Worm (Caenorhabditis elegans) whole organism, mixed stage, embryonic: ENCODE measurements around the gene immp-2.
A peak's percentile ranks its signal among the peaks of the same experiment; 100 is the strongest.

Source experiments
- M03D4.4 ChIP-seq: sonication (generic microtip); optimal IDR thresholded peaks from 2 replicates; lab custom pipeline; 2017; ENCODE audit warnings: mild to moderate bottlenecking, missing genetic modification characterization, missing compliant biosample characterization
- ces-1 ChIP-seq: fragments of 150-350 bp; optimal IDR thresholded peaks from 2 replicates; lab custom pipeline; 2014; ENCODE audit warnings: missing biosample characterization, missing genetic modification reagents, missing genetic modification characterization
- drap-1 ChIP-seq: fragments of 200-800 bp; sonication (Bioruptor generic); optimal IDR thresholded peaks from 3 replicates; lab custom pipeline; 2018; ENCODE audit warnings: mild to moderate bottlenecking, missing genetic modification characterization, missing compliant biosample characterization
- flh-1 ChIP-seq: fragments of 200-800 bp; sonication (Bioruptor generic); optimal IDR thresholded peaks from 2 replicates; lab custom pipeline; 2018; ENCODE audit warnings: mild to moderate bottlenecking, missing genetic modification characterization, moderate library complexity, missing compliant biosample characterization
- lin-13 ChIP-seq: fragments of 150-350 bp; optimal IDR thresholded peaks from 2 replicates; lab custom pipeline; 2014; ENCODE audit warnings: missing biosample characterization, missing genetic modification characterization
- mls-2 ChIP-seq: sonication (generic microtip); optimal IDR thresholded peaks from 2 replicates; lab custom pipeline; 2016; ENCODE audit warnings: mild to moderate bottlenecking, missing genetic modification characterization, moderate library complexity, missing compliant biosample characterization
- nhr-237 ChIP-seq: fragments of 150-350 bp; optimal IDR thresholded peaks from 2 replicates; lab custom pipeline; 2014; ENCODE audit warnings: missing biosample characterization, missing genetic modification characterization
- nhr-28 ChIP-seq: fragments of 150-350 bp; optimal IDR thresholded peaks from 2 replicates; lab custom pipeline; 2014; ENCODE audit warnings: missing biosample characterization, missing genetic modification characterization
- nhr-76 ChIP-seq: sonication (generic microtip); optimal IDR thresholded peaks from 2 replicates; lab custom pipeline; 2017; ENCODE audit warnings: missing biosample characterization, missing genetic modification characterization
- sptf-1 ChIP-seq: sonication (generic microtip); optimal IDR thresholded peaks from 2 replicates; lab custom pipeline; 2017; ENCODE audit warnings: mild to moderate bottlenecking, missing genetic modification characterization, moderate library complexity, missing compliant biosample characterization
- tbx-8 ChIP-seq: fragments of 200-800 bp; sonication (Bioruptor generic); optimal IDR thresholded peaks from 2 replicates; lab custom pipeline; 2018; ENCODE audit warnings: mild to moderate bottlenecking, missing genetic modification characterization, moderate library complexity, missing compliant biosample characterization
- unc-62 ChIP-seq: fragments of 150-350 bp; optimal IDR thresholded peaks from 2 replicates; lab custom pipeline; 2014; ENCODE audit warnings: missing biosample characterization, missing genetic modification reagents, missing genetic modification characterization
- ztf-11 ChIP-seq: fragments of 150-350 bp; optimal IDR thresholded peaks from 2 replicates; lab custom pipeline; 2014; ENCODE audit warnings: missing biosample characterization, missing genetic modification characterization

DNA sequence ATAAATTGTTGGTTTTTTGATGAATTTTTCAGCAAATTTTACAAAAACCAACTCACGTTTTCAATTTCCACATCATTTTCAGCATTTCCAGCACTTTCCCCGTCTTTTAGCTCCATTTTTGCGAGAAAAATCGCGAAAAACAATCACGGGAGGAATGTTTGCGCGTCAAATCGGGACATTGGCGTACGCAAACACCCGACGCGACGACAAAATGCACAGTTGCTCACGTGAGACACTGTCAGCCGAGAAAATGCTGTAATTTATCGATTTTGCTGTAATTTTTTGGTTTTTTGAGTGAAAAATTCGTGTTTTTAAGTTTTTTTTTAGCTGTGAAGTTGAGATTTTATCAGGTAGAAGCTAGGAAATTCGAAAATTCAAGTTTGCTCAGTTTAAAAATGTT, 3.9 kb upstream of the immp-2 start, which contains the start of gene Y55F3AM.9:
- TF ChIP-seq ztf-11: peak; percentile 11
- TF ChIP-seq sptf-1: peak; percentile 30
- TF ChIP-seq nhr-28: no peak
- peak; percentile 46 for TF ChIP-seq lin-13
- TF ChIP-seq ces-1: peak; percentile 33
- no peak for TF ChIP-seq flh-1
- no peak for TF ChIP-seq unc-62
- TF ChIP-seq nhr-76 (tag; lab: Kevin White, UChicago): no peak
- no peak for TF ChIP-seq drap-1
- TF ChIP-seq tbx-8 (GFP tag; lab: Kevin White, UChicago): no peak
- no peak for TF ChIP-seq nhr-237
- TF ChIP-seq mls-2 (tag; lab: Kevin White, UChicago): no peak
- TF ChIP-seq M03D4.4 (tag; lab: Kevin White, UChicago): no peak
